Worm (Caenorhabditis elegans): ENCODE results near the gene F39G3.5.

F39G3.5 gene

ce11 chrV:4755308-4756029 is 33.1 kb downstream of the F39G3.5 start, which contains the start of gene pgl-3 (continued):
- no peak for TF ChIP-seq F57C9.4 (tag; optimal IDR thresholded peaks at IDR 0.05)
- TF ChIP-seq lin-35 (GFP tag; optimal IDR thresholded peaks at IDR 0.05) = no peak
- TF ChIP-seq K11D2.4 (GFP tag; IDR thresholded peaks at IDR 0.05) = no peak
- TF ChIP-seq akir-1 (GFP tag; optimal IDR thresholded peaks at IDR 0.05) = no peak

ce11 chrV:4758019-4758418 is 35.6 kb downstream of the F39G3.5 start:
- TF ChIP-seq die-1 (tag; optimal IDR thresholded peaks at IDR 0.05) = no peak
- TF ChIP-seq hmg-20 (GFP tag; IDR thresholded peaks at IDR 0.05) = 0 out of 2 replicates have a peak, but pooled peaks have one; percentile 14
- peak; percentile 39; the same call in 1 of the 2 replicates for TF ChIP-seq egrh-3 (GFP tag; IDR thresholded peaks at IDR 0.05)
- 0 out of 2 replicates have a peak, but pooled peaks have one; percentile 56 for TF ChIP-seq Y53G8AR.9 (GFP tag; conservative IDR thresholded peaks at IDR 0.05)
- no peak for TF ChIP-seq chd-7 (tag; optimal IDR thresholded peaks at IDR 0.05)

- TF ChIP-seq aptf-2 (GFP tag; conservative IDR thresholded peaks at IDR 0.05) = no peak
- no peak for TF ChIP-seq K11D2.4 (GFP tag; IDR thresholded peaks at IDR 0.05)
- TF ChIP-seq cebp-2 (GFP tag; IDR thresholded peaks at IDR 0.05) = no peak
- TF ChIP-seq hmg-1.2 (GFP tag; IDR thresholded peaks at IDR 0.05) = peak; percentile 14; the same call in 1 of the 2 replicates
- TF ChIP-seq sptf-2 (GFP tag; optimal IDR thresholded peaks at IDR 0.05) = no peak
- TF ChIP-seq F39B2.1 (GFP tag; IDR thresholded peaks at IDR 0.05) = peak; percentile 76; the same call in 1 of the 2 replicates
- peak; percentile 47; the same call in 1 of the 2 replicates for TF ChIP-seq attf-6 (GFP tag; IDR thresholded peaks at IDR 0.05)
- no peak for TF ChIP-seq ceh-100 (GFP tag; IDR thresholded peaks at IDR 0.05)
- no peak for TF ChIP-seq sdz-38 (tag; optimal IDR thresholded peaks at IDR 0.05)
- TF ChIP-seq mel-28 (tag; optimal IDR thresholded peaks at IDR 0.05; ENCODE audit: borderline replicate concordance) = no peak
- no peak for TF ChIP-seq bed-2 (GFP tag; IDR thresholded peaks at IDR 0.05)
- peak; percentile 74 for TF ChIP-seq hsf-1 (GFP tag; IDR thresholded peaks at IDR 0.05)
- no peak for TF ChIP-seq tbx-9 (tag; optimal IDR thresholded peaks at IDR 0.05; ENCODE audit: borderline replicate concordance)
- TF ChIP-seq madf-3 (GFP tag; IDR thresholded peaks at IDR 0.05) = peak; percentile 78; the same call in 1 of the 2 replicates
- TF ChIP-seq ztf-26 (tag; optimal IDR thresholded peaks at IDR 0.05) = no peak
- TF ChIP-seq akir-1 (GFP tag; optimal IDR thresholded peaks at IDR 0.05) = no peak
- no peak for TF ChIP-seq lin-26 (GFP tag; IDR thresholded peaks at IDR 0.05)
- no peak for TF ChIP-seq egrh-3 (GFP tag; IDR thresholded peaks at IDR 0.05)
- TF ChIP-seq rcor-1 (GFP tag; IDR thresholded peaks at IDR 0.05) = peak; percentile 46; the same call in 1 of the 2 replicates
- TF ChIP-seq lin-35 (GFP tag; optimal IDR thresholded peaks at IDR 0.05) = peak in 1 of 3 experiments; percentile 17
- TF ChIP-seq ekl-4 (GFP tag; IDR thresholded peaks at IDR 0.05) = peak; percentile 52; the same call in 1 of the 2 replicates
- TF ChIP-seq pha-4 (tag; optimal IDR thresholded peaks at IDR 0.05) = no peak
- TF ChIP-seq tbp1 (GFP tag; optimal IDR thresholded peaks at IDR 0.05) = no peak
- no peak for TF ChIP-seq B0261.1 (tag; optimal IDR thresholded peaks at IDR 0.05)
- TF ChIP-seq snpc-1.3 (tag; optimal IDR thresholded peaks at IDR 0.05; ENCODE audit: insufficient read depth) = no peak
- no peak for TF ChIP-seq madf-8 (GFP tag; conservative IDR thresholded peaks at IDR 0.05)
- 0 out of 2 replicates have a peak, but pooled peaks have one; percentile 21 for TF ChIP-seq F33H1.4 (GFP tag; IDR thresholded peaks at IDR 0.05)
- no peak for TF ChIP-seq hlh-26 (GFP tag; conservative IDR thresholded peaks at IDR 0.05)
- TF ChIP-seq F37B4.10 (GFP tag; IDR thresholded peaks at IDR 0.05) = no peak
- no peak for TF ChIP-seq ceh-27 (GFP tag; optimal IDR thresholded peaks at IDR 0.05)
- TF ChIP-seq ztf-28 (GFP tag; IDR thresholded peaks at IDR 0.05) = no peak
- peak; percentile 10 for TF ChIP-seq hrde-1 (tag; optimal IDR thresholded peaks at IDR 0.05; ENCODE audit: borderline replicate concordance)
- peak; percentile 79 for TF ChIP-seq Y53G8AR.9 (GFP tag; conservative IDR thresholded peaks at IDR 0.05)
- no peak for TF ChIP-seq B0035.1 (tag; optimal IDR thresholded peaks at IDR 0.05)
- TF ChIP-seq attf-3 (GFP tag; conservative IDR thresholded peaks at IDR 0.05) = no peak
- TF ChIP-seq T26A5.8 (tag; optimal IDR thresholded peaks at IDR 0.05) = peak; percentile 2
- 0 out of 2 replicates have a peak, but pooled peaks have one; percentile 39 for TF ChIP-seq Y95B8A.8 (GFP tag; IDR thresholded peaks at IDR 0.05)
- TF ChIP-seq hmg-20 (GFP tag; IDR thresholded peaks at IDR 0.05) = 0 out of 2 replicates have a peak, but pooled peaks have one; percentile 3
- TF ChIP-seq C06A6.2 (GFP tag; conservative IDR thresholded peaks at IDR 0.05) = no peak
Observed at ce11 chrV:4758540-4758939, 36.1 kb downstream of the F39G3.5 start.
